Worm (Caenorhabditis elegans) whole organism, young adult: Measurements from ENCODE around the gene acs-7.

Source experiments
- B0019.2 ChIP-seq: fragments of 200-800 bp; sonication (Bioruptor generic); conservative IDR thresholded peaks from 2 replicates; pipeline ENCODE4 v1.3.6; 2022; ENCODE audit warnings: missing genetic modification reagents, missing genetic modification characterization, missing compliant biosample characterization
- B0035.1 ChIP-seq: sonication (generic microtip); optimal IDR thresholded peaks from 2 replicates; lab custom pipeline; 2016; ENCODE audit warnings: missing genetic modification characterization, mild to moderate bottlenecking, missing compliant biosample characterization, missing genotype, missing genetic modification reagents
- C06A6.2 ChIP-seq: fragments of 200-800 bp; sonication (Bioruptor generic); conservative IDR thresholded peaks from 2 replicates; pipeline ENCODE4 v1.3.6; 2022; ENCODE audit warnings: missing genetic modification characterization, missing compliant biosample characterization
- D2030.7 ChIP-seq: fragments of 200-800 bp; sonication (Bioruptor generic); IDR thresholded peaks from 2 replicates; pipeline ENCODE4 v1.3.6; 2022; ENCODE audit warnings: missing genetic modification reagents, missing genetic modification characterization, missing compliant biosample characterization
- F10E7.11 ChIP-seq: sonication (generic microtip); optimal IDR thresholded peaks from 2 replicates; lab custom pipeline; 2017; ENCODE audit warnings: mild to moderate bottlenecking, missing genetic modification characterization, moderate library complexity, missing compliant biosample characterization
- F22D6.2 ChIP-seq: sonication (generic microtip); optimal IDR thresholded peaks from 2 replicates; lab custom pipeline; 2016; ENCODE audit warnings: mild to moderate bottlenecking, missing genetic modification characterization, missing compliant biosample characterization
- F33H1.4 ChIP-seq: fragments of 200-800 bp; sonication (Bioruptor generic); IDR thresholded peaks from 2 replicates; pipeline ENCODE4 v1.3.6; 2022; ENCODE audit warnings: missing genetic modification reagents, missing genetic modification characterization, missing compliant biosample characterization
- F57A8.1 ChIP-seq: fragments of 200-800 bp; sonication (Bioruptor generic); optimal IDR thresholded peaks from 2 replicates; lab custom pipeline; 2018; ENCODE audit warnings: mild to moderate bottlenecking, missing genetic modification characterization, moderate library complexity, missing compliant biosample characterization
- K12H6.12 ChIP-seq: fragments of 200-800 bp; sonication (Bioruptor generic); optimal IDR thresholded peaks from 2 replicates; lab custom pipeline; 2018; ENCODE audit warnings: mild to moderate bottlenecking, missing genetic modification characterization, missing compliant biosample characterization
- Y67H2A.10 ChIP-seq: fragments of 200-800 bp; sonication (Bioruptor generic); conservative IDR thresholded peaks from 2 replicates; pipeline ENCODE4 v1.3.6; 2022; ENCODE audit warnings: missing genetic modification reagents, missing genetic modification characterization, missing compliant biosample characterization
- ama-1 ChIP-seq, 3 experiments: fragments of 150-350 bp in 1 of 3; sonication (generic microtip) in 2 of 3; optimal IDR thresholded peaks; 2 replicates each; lab custom pipeline; 2014 to 2018; ENCODE audit warnings: missing biosample characterization in 2 of 3, missing genetic modification characterization in 2 of 3, missing genetic modification reagents in 2 of 3
- athp-1 ChIP-seq: sonication (generic microtip); optimal IDR thresholded peaks from 2 replicates; lab custom pipeline; 2017; ENCODE audit warnings: mild to moderate bottlenecking, missing genetic modification characterization, missing compliant biosample characterization
- ceh-100 ChIP-seq: fragments of 200-800 bp; sonication (Bioruptor generic); IDR thresholded peaks from 2 replicates; pipeline ENCODE4 v1.3.6; 2022; ENCODE audit warnings: missing genetic modification reagents, missing genetic modification characterization, missing compliant biosample characterization
- ceh-40 ChIP-seq: fragments of 200-800 bp; sonication (Bioruptor generic); IDR thresholded peaks from 2 replicates; pipeline ENCODE4 v1.3.6; 2022; ENCODE audit warnings: missing genetic modification characterization, missing compliant biosample characterization
- ceh-79 ChIP-seq: sonication (generic microtip); optimal IDR thresholded peaks from 2 replicates; lab custom pipeline; 2017; ENCODE audit warnings: mild to moderate bottlenecking, missing genetic modification characterization, missing compliant biosample characterization
- ceh-91 ChIP-seq: fragments of 200-800 bp; sonication (Bioruptor generic); IDR thresholded peaks from 2 replicates; pipeline ENCODE4 v1.3.6; 2022; ENCODE audit warnings: missing genetic modification reagents, missing genetic modification characterization, missing compliant biosample characterization
- die-1 ChIP-seq: sonication (generic microtip); optimal IDR thresholded peaks from 2 replicates; lab custom pipeline; 2016; ENCODE audit warnings: missing genotype, mild to moderate bottlenecking, missing genetic modification characterization, missing compliant biosample characterization
- dpff-1 ChIP-seq: sonication (generic microtip); optimal IDR thresholded peaks from 2 replicates; lab custom pipeline; 2017; ENCODE audit warnings: mild to moderate bottlenecking, missing genetic modification characterization, missing compliant biosample characterization
- dpl-1 ChIP-seq: fragments of 150-350 bp; optimal IDR thresholded peaks from 2 replicates; lab custom pipeline; 2014; ENCODE audit warnings: missing biosample characterization, missing genetic modification reagents, missing genetic modification characterization
- efl-1 ChIP-seq: fragments of 150-350 bp; optimal IDR thresholded peaks from 2 replicates; lab custom pipeline; 2014; ENCODE audit warnings: missing biosample characterization, missing genetic modification reagents, missing genetic modification characterization
- egl-44 ChIP-seq: fragments of 200-800 bp; sonication (Bioruptor generic); IDR thresholded peaks from 2 replicates; pipeline ENCODE4 v1.3.6; 2022; ENCODE audit warnings: missing genetic modification reagents, missing genetic modification characterization, missing compliant biosample characterization
- egrh-3 ChIP-seq: fragments of 200-800 bp; sonication (Bioruptor generic); IDR thresholded peaks from 2 replicates; pipeline ENCODE4 v1.3.6; 2022; ENCODE audit warnings: missing genetic modification reagents, missing genetic modification characterization, missing compliant biosample characterization
- ekl-4 ChIP-seq: fragments of 200-800 bp; sonication (Bioruptor generic); IDR thresholded peaks from 2 replicates; pipeline ENCODE4 v1.3.6; 2022; ENCODE audit warnings: missing genetic modification reagents, missing genetic modification characterization, missing compliant biosample characterization
- fkh-3 ChIP-seq: sonication (generic microtip); optimal IDR thresholded peaks from 2 replicates; lab custom pipeline; 2016; ENCODE audit warnings: mild to moderate bottlenecking, missing genetic modification characterization, missing compliant biosample characterization
- gei-17 ChIP-seq: fragments of 200-800 bp; sonication (Bioruptor generic); optimal IDR thresholded peaks from 2 replicates; lab custom pipeline; 2018; ENCODE audit warnings: mild to moderate bottlenecking, missing genetic modification characterization, missing compliant biosample characterization
- hmg-1.2 ChIP-seq: fragments of 200-800 bp; sonication (Bioruptor generic); IDR thresholded peaks from 2 replicates; pipeline ENCODE4 v1.3.6; 2022; ENCODE audit warnings: missing genetic modification reagents, missing genetic modification characterization, missing compliant biosample characterization
- hmg-20 ChIP-seq: fragments of 200-800 bp; sonication (Bioruptor generic); IDR thresholded peaks from 2 replicates; pipeline ENCODE4 v1.3.6; 2022; ENCODE audit warnings: missing genetic modification reagents, missing genetic modification characterization, missing compliant biosample characterization
- hrde-1 ChIP-seq: sonication (generic microtip); optimal IDR thresholded peaks from 2 replicates; lab custom pipeline; 2016; ENCODE audit warnings: missing genetic modification characterization, mild to moderate bottlenecking, missing compliant biosample characterization, moderate library complexity, missing genotype, missing genetic modification reagents, borderline replicate concordance
- lag-1 ChIP-seq: fragments of 200-800 bp; sonication (Bioruptor generic); IDR thresholded peaks from 2 replicates; pipeline ENCODE4 v1.3.6; 2022; ENCODE audit warnings: missing genetic modification reagents, missing genetic modification characterization, missing compliant biosample characterization
- let-607 ChIP-seq, 2 experiments: fragments of 200-800 bp in 1 of 2; sonication (Bioruptor generic) in 1 of 2; sonication (generic microtip) in 1 of 2; optimal IDR thresholded peaks; 2 replicates each; lab custom pipeline; 2016 to 2018; ENCODE audit warnings: mild to moderate bottlenecking in 2 of 2, missing compliant biosample characterization in 2 of 2, missing genetic modification characterization in 2 of 2, moderate library complexity in 2 of 2, missing genotype in 1 of 2
- lin-35 ChIP-seq, 3 experiments: fragments of 150-350 bp in 2 of 3; sonication (generic microtip) in 1 of 3; optimal IDR thresholded peaks; 2 replicates each; lab custom pipeline; 2014 to 2018; ENCODE audit warnings: missing biosample characterization in 3 of 3, missing genetic modification characterization in 3 of 3, missing genetic modification reagents in 3 of 3
- madf-6 ChIP-seq: fragments of 200-800 bp; sonication (Bioruptor generic); IDR thresholded peaks from 2 replicates; pipeline ENCODE4 v1.3.6; 2022; ENCODE audit warnings: missing genetic modification reagents, missing genetic modification characterization, missing compliant biosample characterization
- madf-8 ChIP-seq: fragments of 200-800 bp; sonication (Bioruptor generic); conservative IDR thresholded peaks from 2 replicates; pipeline ENCODE4 v1.3.6; 2022; ENCODE audit warnings: missing genetic modification reagents, missing genetic modification characterization, missing compliant biosample characterization
- mcd-1 ChIP-seq: fragments of 200-800 bp; sonication (Bioruptor generic); IDR thresholded peaks from 2 replicates; pipeline ENCODE4 v1.3.6; 2022; ENCODE audit warnings: missing genetic modification reagents, missing genetic modification characterization, missing compliant biosample characterization
- mes-4 ChIP-seq: sonication (generic microtip); optimal IDR thresholded peaks from 2 replicates; lab custom pipeline; 2016; ENCODE audit warnings: missing genotype, missing genetic modification characterization, missing compliant biosample characterization
- mxl-1 ChIP-seq: sonication (generic microtip); optimal IDR thresholded peaks from 2 replicates; lab custom pipeline; 2016; ENCODE audit warnings: missing genetic modification characterization, missing compliant biosample characterization
- nfya-1 ChIP-seq: sonication (generic microtip); optimal IDR thresholded peaks from 2 replicates; lab custom pipeline; 2017; ENCODE audit warnings: antibody characterized with exemption, missing compliant biosample characterization, missing genetic modification characterization, borderline replicate concordance; ENCODE audit not compliant: insufficient read depth
- nhr-27 ChIP-seq: fragments of 200-800 bp; sonication (Bioruptor generic); optimal IDR thresholded peaks from 2 replicates; lab custom pipeline; 2018; ENCODE audit warnings: mild to moderate bottlenecking, missing genetic modification characterization, moderate library complexity, missing compliant biosample characterization
- sdz-38 ChIP-seq: sonication (generic microtip); optimal IDR thresholded peaks from 2 replicates; lab custom pipeline; 2016; ENCODE audit warnings: missing genotype, missing genetic modification characterization, missing compliant biosample characterization
- sptf-2 ChIP-seq: fragments of 200-800 bp; sonication (Bioruptor generic); optimal IDR thresholded peaks from 2 replicates; lab custom pipeline; 2018; ENCODE audit warnings: mild to moderate bottlenecking, missing genetic modification characterization, missing compliant biosample characterization
- xnd-1 ChIP-seq: sonication (generic microtip); optimal IDR thresholded peaks from 2 replicates; lab custom pipeline; 2016; ENCODE audit warnings: missing genotype, missing genetic modification reagents, missing genetic modification characterization, missing compliant biosample characterization
- zim-3 ChIP-seq: sonication (generic microtip); optimal IDR thresholded peaks from 2 replicates; lab custom pipeline; 2017; ENCODE audit warnings: mild to moderate bottlenecking, missing genetic modification characterization, moderate library complexity, missing compliant biosample characterization
- ztf-26 ChIP-seq: sonication (generic microtip); optimal IDR thresholded peaks from 2 replicates; lab custom pipeline; 2017; ENCODE audit warnings: missing genetic modification characterization, missing compliant biosample characterization

acs-7 gene

ce11 chrII:9285171-9286025 lies 6.4 kb upstream of the acs-7 start, which contains the start of gene mtrr-1 (continued):
- TF ChIP-seq efl-1 (peak; percentile 37), nfya-1 (no peak), F57A8.1 (no peak), B0019.2 (GFP tag; lab: Robert Waterston, UW) (no peak), gei-17 (GFP tag; lab: Kevin White, UChicago) (no peak), athp-1 (no peak), Y67H2A.10 (GFP tag; lab: Robert Waterston, UW) (no peak), F10E7.11 (no peak), ceh-40 (GFP tag; lab: Robert Waterston, UW) (no peak), ceh-100 (GFP tag; lab: Robert Waterston, UW) (no peak), ztf-26 (tag; lab: Kevin White, UChicago) (no peak), die-1 (no peak), let-607 (tag; optimal IDR thresholded peaks at IDR 0.05; lab: Kevin White, UChicago) (no peak)

- TF ChIP-seq madf-8 (GFP tag; lab: Robert Waterston, UW): peak; percentile 55
- peak; percentile 29; the same call in 1 of the 2 replicates for TF ChIP-seq ceh-91
- TF ChIP-seq mxl-1 (tag; lab: Kevin White, UChicago): no peak
- TF ChIP-seq lag-1 (GFP tag; lab: Robert Waterston, UW): no peak
- TF ChIP-seq madf-6 (GFP tag; lab: Robert Waterston, UW): peak; percentile 85
- no peak for TF ChIP-seq nfya-1
- peak; percentile 70 for TF ChIP-seq xnd-1
- TF ChIP-seq sdz-38 (tag; lab: Kevin White, UChicago): no peak
- no peak for TF ChIP-seq F57A8.1
- TF ChIP-seq K12H6.12 (tag; lab: Kevin White, UChicago): no peak
- peak; percentile 26; the same call in 1 of the 2 replicates for TF ChIP-seq ekl-4 (GFP tag; lab: Robert Waterston, UW)
- peak; percentile 73 for TF ChIP-seq efl-1
- no peak for TF ChIP-seq hmg-20
- peak; percentile 49 for TF ChIP-seq F33H1.4 (GFP tag; lab: Robert Waterston, UW)
- no peak for TF ChIP-seq D2030.7
- peak; percentile 1 for TF ChIP-seq dpl-1 (GFP tag; lab: Kevin White, UChicago)
- peak; percentile 23; the same call in 1 of the 2 replicates for TF ChIP-seq hmg-1.2
- TF ChIP-seq egl-44 (GFP tag; lab: Robert Waterston, UW): no peak
- no peak for TF ChIP-seq zim-3
- TF ChIP-seq ceh-79 (tag; lab: Kevin White, UChicago): no peak
These were observed 2.7 kb upstream of the acs-7 start for ce11 chrII:9289127-9289526.

DNA sequence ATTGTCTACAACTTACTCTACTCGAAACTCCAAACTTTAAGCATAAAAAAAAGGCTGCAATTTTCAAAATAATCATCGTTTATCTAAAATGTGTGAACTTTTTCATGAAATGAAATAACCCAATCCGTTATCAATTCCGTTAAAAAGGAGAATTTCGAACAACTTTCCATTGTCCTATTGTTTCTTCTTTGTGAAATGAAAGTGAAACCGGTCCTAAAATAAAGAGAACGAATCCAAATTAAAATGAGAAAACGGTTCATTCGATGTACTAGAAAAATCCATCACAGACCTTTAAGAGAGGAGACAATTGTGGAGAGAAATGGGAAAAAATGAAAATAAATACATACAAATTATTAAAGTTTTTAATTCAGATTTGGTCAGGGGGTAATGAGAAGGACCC lies 3.9 kb downstream of the acs-7 start, which contains the start of gene C01G6.9:
Gene C01G6.9 (minus strand): TSS at position 141 of the 400 bp plus-strand sequence.
- no peak for TF ChIP-seq nhr-27 (tag; lab: Kevin White, UChicago)
- no peak for TF ChIP-seq mxl-1 (tag; lab: Kevin White, UChicago)
- TF ChIP-seq hrde-1 (tag; lab: Kevin White, UChicago): no peak
- TF ChIP-seq zim-3: no peak
- no peak for TF ChIP-seq ama-1 (optimal IDR thresholded peaks at IDR 0.05; lab: Kevin White, UChicago)
- no peak for TF ChIP-seq ama-1 (GFP tag; optimal IDR thresholded peaks at IDR 0.05; lab: Kevin White, UChicago)

- TF ChIP-seq fkh-3 (tag; lab: Kevin White, UChicago) (no peak), lin-35 (GFP tag; optimal IDR thresholded peaks at IDR 0.05; lab: Kevin White, UChicago) (no peak), sptf-2 (no peak), mcd-1 (no peak), dpff-1 (tag; lab: Kevin White, UChicago) (no peak), mes-4 (no peak), madf-8 (GFP tag; lab: Robert Waterston, UW) (no peak), C06A6.2 (GFP tag; lab: Robert Waterston, UW) (no peak), B0035.1 (tag; lab: Kevin White, UChicago) (no peak), F22D6.2 (tag; lab: Kevin White, UChicago) (no peak), ceh-91 (no peak), ceh-100 (GFP tag; lab: Robert Waterston, UW) (no peak), egrh-3 (GFP tag; lab: Robert Waterston, UW) (no peak), athp-1 (no peak)
These were observed 7.9 kb downstream of the acs-7 start for ce11 chrII:9299679-9300078.
